Worm (Caenorhabditis elegans) whole organism, L1 larva: ENCODE results near the gene fbxb-13.

ENCODE experiments used
- C34B4.2 ChIP-seq: sonication (generic microtip); optimal IDR thresholded peaks from 2 replicates; lab custom pipeline; 2017; ENCODE audit warnings: mild to moderate bottlenecking, missing genetic modification characterization, missing compliant biosample characterization
- F16B12.6 ChIP-seq: fragments of 150-350 bp; optimal IDR thresholded peaks from 2 replicates; lab custom pipeline; 2014; ENCODE audit warnings: missing biosample characterization, missing genetic modification characterization
- Y116A8C.19 ChIP-seq: sonication (generic microtip); optimal IDR thresholded peaks from 2 replicates; lab custom pipeline; 2016; ENCODE audit warnings: missing compliant biosample characterization, missing genetic modification characterization, borderline replicate concordance
- aly-2 ChIP-seq: fragments of 150-350 bp; optimal IDR thresholded peaks from 2 replicates; lab custom pipeline; 2014; ENCODE audit warnings: missing biosample characterization, missing genetic modification characterization
- blmp-1 ChIP-seq: fragments of 150-350 bp; optimal IDR thresholded peaks from 2 replicates; lab custom pipeline; 2014; ENCODE audit warnings: missing biosample characterization, missing genetic modification characterization
- ceh-63 ChIP-seq: fragments of 200-800 bp; sonication (Bioruptor generic); optimal IDR thresholded peaks from 2 replicates; lab custom pipeline; 2018; ENCODE audit warnings: mild to moderate bottlenecking, missing genetic modification characterization, missing compliant biosample characterization
- efl-1 ChIP-seq, 4 experiments: fragments of 150-350 bp; optimal IDR thresholded peaks in 3 of 4; peaks in 1 of 4; 1 replicate in 1 of 4; 2 replicates in 3 of 4; lab custom pipeline; 2014; ENCODE audit warnings: missing biosample characterization in 2 of 4, missing genetic modification characterization in 2 of 4, missing genetic modification reagents in 2 of 4
- efl-3 ChIP-seq: fragments of 200-800 bp; sonication (Bioruptor generic); optimal IDR thresholded peaks from 2 replicates; lab custom pipeline; 2018; ENCODE audit warnings: mild to moderate bottlenecking, missing genetic modification characterization, missing compliant biosample characterization
- elt-2 ChIP-seq: sonication (generic microtip); optimal IDR thresholded peaks from 2 replicates; lab custom pipeline; 2016; ENCODE audit warnings: missing genetic modification characterization, mild to moderate bottlenecking, inconsistent platforms, missing compliant biosample characterization, missing genetic modification reagents
- ets-5 ChIP-seq: fragments of 200-800 bp; sonication (Bioruptor generic); IDR thresholded peaks from 2 replicates; pipeline ENCODE4 v1.3.6; 2022; ENCODE audit warnings: missing genetic modification characterization, missing compliant biosample characterization
- fkh-10 ChIP-seq: sonication (generic microtip); optimal IDR thresholded peaks from 2 replicates; lab custom pipeline; 2017; ENCODE audit warnings: missing biosample characterization, missing genetic modification reagents, missing genetic modification characterization
- hlh-4 ChIP-seq: sonication (generic microtip); optimal IDR thresholded peaks from 2 replicates; lab custom pipeline; 2016; ENCODE audit warnings: mild to moderate bottlenecking, missing genetic modification characterization, missing compliant biosample characterization
- irx-1 ChIP-seq: sonication (generic microtip); optimal IDR thresholded peaks from 2 replicates; lab custom pipeline; 2016; ENCODE audit warnings: missing genetic modification characterization, missing compliant biosample characterization
- jun-1 ChIP-seq: fragments of 150-350 bp; optimal IDR thresholded peaks from 2 replicates; lab custom pipeline; 2014; ENCODE audit warnings: missing biosample characterization, missing genetic modification reagents, missing genetic modification characterization
- lin-13 ChIP-seq: fragments of 150-350 bp; optimal IDR thresholded peaks from 2 replicates; lab custom pipeline; 2014; ENCODE audit warnings: missing biosample characterization, missing genetic modification reagents, missing genetic modification characterization
- lin-39 ChIP-seq: fragments of 150-350 bp; optimal IDR thresholded peaks from 2 replicates; lab custom pipeline; 2014; ENCODE audit warnings: missing biosample characterization, missing genetic modification reagents, missing genetic modification characterization
- lir-3 ChIP-seq: sonication (generic microtip); optimal IDR thresholded peaks from 2 replicates; lab custom pipeline; 2016; ENCODE audit warnings: mild to moderate bottlenecking, missing genetic modification characterization, moderate library complexity, missing compliant biosample characterization; ENCODE audit not compliant: poor library complexity
- mdl-1 ChIP-seq, 2 experiments: fragments of 150-350 bp; optimal IDR thresholded peaks; 2 replicates each; lab custom pipeline; 2014 to 2017; ENCODE audit warnings: missing biosample characterization in 2 of 2, missing genetic modification characterization in 2 of 2, inconsistent platforms in 1 of 2
- mef-2 ChIP-seq: fragments of 150-350 bp; optimal IDR thresholded peaks from 2 replicates; lab custom pipeline; 2014; ENCODE audit warnings: missing biosample characterization, missing genetic modification characterization
- mep-1 ChIP-seq: fragments of 150-350 bp; optimal IDR thresholded peaks from 2 replicates; lab custom pipeline; 2014; ENCODE audit warnings: missing biosample characterization, missing genetic modification characterization
- nhr-11 ChIP-seq: fragments of 150-350 bp; optimal IDR thresholded peaks from 2 replicates; lab custom pipeline; 2014; ENCODE audit warnings: missing biosample characterization, missing genetic modification characterization
- nhr-28 ChIP-seq: fragments of 150-350 bp; optimal IDR thresholded peaks from 2 replicates; lab custom pipeline; 2014; ENCODE audit warnings: missing biosample characterization, missing genetic modification characterization
- nhr-76 ChIP-seq: sonication (generic microtip); optimal IDR thresholded peaks from 2 replicates; lab custom pipeline; 2017; ENCODE audit warnings: missing biosample characterization, missing genetic modification characterization
- nhr-77 ChIP-seq: fragments of 150-350 bp; optimal IDR thresholded peaks from 2 replicates; lab custom pipeline; 2014; ENCODE audit warnings: missing biosample characterization, missing genetic modification characterization
- nhr-90 ChIP-seq: sonication (generic microtip); optimal IDR thresholded peaks from 2 replicates; lab custom pipeline; 2016; ENCODE audit warnings: mild to moderate bottlenecking, missing genetic modification characterization, missing compliant biosample characterization; ENCODE audit not compliant: poor library complexity
- pag-3 ChIP-seq: sonication (generic microtip); optimal IDR thresholded peaks from 2 replicates; lab custom pipeline; 2017; ENCODE audit warnings: missing genetic modification characterization, mild to moderate bottlenecking, missing compliant biosample characterization, antibody characterized with exemption, borderline replicate concordance; ENCODE audit not compliant: insufficient read depth
- pax-3 ChIP-seq: fragments of 200-800 bp; sonication (Bioruptor generic); optimal IDR thresholded peaks from 2 replicates; lab custom pipeline; 2018; ENCODE audit warnings: mild to moderate bottlenecking, missing genetic modification characterization, moderate library complexity, missing compliant biosample characterization
- rnt-1 ChIP-seq: sonication (generic microtip); optimal IDR thresholded peaks from 2 replicates; lab custom pipeline; 2016; ENCODE audit warnings: mild to moderate bottlenecking, missing genetic modification characterization, moderate library complexity, missing compliant biosample characterization
- snpc-4 ChIP-seq: fragments of 150-350 bp; optimal IDR thresholded peaks from 2 replicates; lab custom pipeline; 2014; ENCODE audit warnings: missing biosample characterization, missing genetic modification characterization
- snu-23 ChIP-seq: sonication (generic microtip); optimal IDR thresholded peaks from 2 replicates; lab custom pipeline; 2016; ENCODE audit warnings: missing genetic modification characterization, missing compliant biosample characterization
- sup-37 ChIP-seq: fragments of 200-800 bp; sonication (Bioruptor generic); optimal IDR thresholded peaks from 2 replicates; lab custom pipeline; 2018; ENCODE audit warnings: mild to moderate bottlenecking, missing genetic modification characterization, missing compliant biosample characterization
- tbx-2 ChIP-seq: sonication (generic microtip); optimal IDR thresholded peaks from 2 replicates; lab custom pipeline; 2016; ENCODE audit warnings: missing genetic modification characterization, missing compliant biosample characterization
- tlp-1 ChIP-seq: fragments of 150-350 bp; optimal IDR thresholded peaks from 2 replicates; lab custom pipeline; 2014; ENCODE audit warnings: missing biosample characterization, missing genetic modification characterization
- unc-62 ChIP-seq: fragments of 150-350 bp; optimal IDR thresholded peaks from 2 replicates; lab custom pipeline; 2014; ENCODE audit warnings: missing biosample characterization, missing genetic modification reagents, missing genetic modification characterization
- unc-86 ChIP-seq: sonication (generic microtip); optimal IDR thresholded peaks from 2 replicates; lab custom pipeline; 2016; ENCODE audit warnings: missing genetic modification characterization, missing compliant biosample characterization
- zag-1 ChIP-seq: fragments of 150-350 bp; optimal IDR thresholded peaks from 2 replicates; lab custom pipeline; 2014; ENCODE audit warnings: missing biosample characterization, missing genetic modification characterization
- ztf-4 ChIP-seq: fragments of 150-350 bp; optimal IDR thresholded peaks from 2 replicates; lab custom pipeline; 2014; ENCODE audit warnings: missing biosample characterization, missing genetic modification characterization

fbxb-13 gene

ce11 chrII:1788087-1788486, at the start of gene fbxb-13, which contains the start of gene C08F1.6:
TSS of gene fbxb-13 (plus strand) at chrII:1788277.
TSS of gene C08F1.6 (minus strand) at chrII:1788187.
- TF ChIP-seq sup-37 (no peak), ets-5 (GFP tag; lab: Robert Waterston, UW) (no peak)
- TF ChIP-seq, all 84 proteins: peak for 0

- TF ChIP-seq nhr-90 (tag; lab: Kevin White, UChicago) (no peak), sup-37 (no peak), zag-1 (tag; lab: Kevin White, UChicago) (no peak), pax-3 (tag; lab: Kevin White, UChicago) (no peak), rnt-1 (tag; lab: Kevin White, UChicago) (no peak), tbx-2 (tag; lab: Kevin White, UChicago) (no peak), unc-62 (GFP tag; lab: Kevin White, UChicago) (no peak), jun-1 (tag; lab: Kevin White, UChicago) (no peak), nhr-28 (tag; lab: Kevin White, UChicago) (no peak), lin-39 (tag; lab: Kevin White, UChicago) (no peak), irx-1 (tag; lab: Kevin White, UChicago) (no peak), pag-3 (tag; lab: Kevin White, UChicago) (no peak), mep-1 (tag; lab: Kevin White, UChicago) (no peak), nhr-76 (no peak), Y116A8C.19 (no peak), lin-13 (no peak), mdl-1 (tag; optimal IDR thresholded peaks at IDR 0.05; lab: Kevin White, UChicago) (no peak)
Measured at ce11 chrII:1738844-1739243, 49.2 kb upstream of the fbxb-13 start, which contains the start of the genes irld-9 and irld-33. TSS of gene irld-9 (minus strand) at chrII:1738944. TSS of gene irld-33 (plus strand) at chrII:1739052.

DNA sequence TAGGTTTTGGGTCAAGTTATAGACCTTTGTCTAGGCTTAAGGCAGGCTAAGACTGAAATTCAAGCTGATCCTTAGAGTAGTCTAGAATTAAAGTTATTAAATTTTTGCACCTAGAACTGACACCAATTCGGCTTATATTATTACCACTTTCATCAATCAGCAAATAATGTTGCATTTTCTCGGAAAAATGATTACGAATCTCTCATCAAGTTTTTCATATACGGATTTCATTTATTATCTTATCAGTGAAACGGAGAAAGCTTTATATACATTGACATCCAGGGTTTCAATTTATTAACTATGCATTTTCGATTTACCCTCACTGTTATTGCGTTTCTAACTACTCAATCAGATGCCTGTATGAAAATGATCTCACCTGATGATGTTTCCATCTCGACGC, 46.8 kb upstream of the fbxb-13 start, which contains the start of gene K07G6.1:
K07G6.1 (plus strand) TSS at position 301 of the 400 bp plus-strand sequence.
- no peak for TF ChIP-seq C34B4.2 (tag; lab: Kevin White, UChicago)
- no peak for TF ChIP-seq nhr-77 (tag; lab: Kevin White, UChicago)
- TF ChIP-seq efl-1 (optimal IDR thresholded peaks at IDR 0.05; lab: Kevin White, UChicago) = no peak
- peak in 1 of 2 experiments; percentile 26 for TF ChIP-seq efl-1 (GFP tag; optimal IDR thresholded peaks at IDR 0.05 in 1 of 2; lab: Kevin White, UChicago)
- no peak for TF ChIP-seq irx-1 (tag; lab: Kevin White, UChicago)

DNA sequence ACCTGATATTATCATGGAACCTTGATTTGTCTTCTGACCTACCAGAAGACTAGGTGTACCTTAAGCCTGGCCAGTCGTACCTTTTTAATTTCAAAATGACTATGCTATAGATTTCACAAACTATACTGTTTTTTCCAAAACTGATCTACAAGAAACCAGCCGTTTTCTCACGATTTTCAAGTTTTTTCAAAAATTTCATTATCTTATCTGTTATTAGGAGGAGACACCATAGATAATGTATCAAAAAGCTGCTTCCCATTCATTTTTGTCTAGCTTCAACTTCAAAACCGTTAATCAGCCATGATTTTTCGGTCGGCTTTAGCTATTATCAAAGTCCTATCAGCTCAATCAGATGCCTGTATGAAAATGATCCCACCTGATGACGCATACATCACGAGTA, 45.5 kb upstream of the fbxb-13 start, which contains the start of gene F36H5.12:
F36H5.12 (plus strand) TSS at position 301 of the 400 bp plus-strand sequence.
- TF ChIP-seq unc-86 (tag; lab: Kevin White, UChicago) (no peak), aly-2 (tag; lab: Kevin White, UChicago) (no peak), nhr-11 (tag; lab: Kevin White, UChicago) (no peak), elt-2 (tag; lab: Kevin White, UChicago) (no peak), tlp-1 (tag; lab: Kevin White, UChicago) (no peak), blmp-1 (tag; lab: Kevin White, UChicago) (no peak), ztf-4 (tag; lab: Kevin White, UChicago) (no peak), fkh-10 (no peak), snpc-4 (no peak), lin-39 (tag; lab: Kevin White, UChicago) (no peak), zag-1 (tag; lab: Kevin White, UChicago) (no peak), snu-23 (no peak), mef-2 (tag; lab: Kevin White, UChicago) (no peak), F16B12.6 (tag; lab: Kevin White, UChicago) (no peak), lir-3 (tag; lab: Kevin White, UChicago) (no peak), pax-3 (tag; lab: Kevin White, UChicago) (no peak), efl-3 (GFP tag; lab: Kevin White, UChicago) (no peak), hlh-4 (tag; lab: Kevin White, UChicago) (no peak), nhr-77 (tag; lab: Kevin White, UChicago) (no peak), ceh-63 (GFP tag; lab: Kevin White, UChicago) (no peak)
- TF ChIP-seq, all 84 proteins: peak for 0
